Fruit fly (Drosophila melanogaster) whole organism, embryonic: ENCODE data around the gene Cchl.

Source experiments
- B-H1 ChIP-seq: fragments of 200-800 bp; sonication (Bioruptor generic); IDR thresholded peaks from 3 replicates; pipeline ENCODE4 v1.3.6; 2022; ENCODE audit warnings: missing biosample characterization, missing genetic modification characterization
- BEAF-32 ChIP-seq: fragments of 200-800 bp; sonication (Bioruptor generic); optimal IDR thresholded peaks from 3 replicates; lab custom pipeline; 2017; ENCODE audit warnings: missing biosample characterization, missing genetic modification characterization, mild to moderate bottlenecking, moderate library complexity, missing genetic modification reagents
- Bdp1 ChIP-seq: fragments of 200-800 bp; sonication (Bioruptor generic); optimal IDR thresholded peaks from 3 replicates; lab custom pipeline; 2016; ENCODE audit warnings: missing biosample characterization, missing genetic modification characterization
- Bgb ChIP-seq: fragments of 200-800 bp; sonication (Bioruptor generic); IDR thresholded peaks from 2 replicates; pipeline ENCODE4 v1.3.6; 2022; ENCODE audit warnings: missing biosample characterization, missing genetic modification characterization; ENCODE audit not compliant: partially characterized antibody
- CG1024 ChIP-seq: fragments of 200-800 bp; sonication (Bioruptor generic); IDR thresholded peaks from 2 replicates; pipeline ENCODE4 v1.3.6; 2022; ENCODE audit warnings: missing biosample characterization, missing genetic modification characterization
- CG12942 ChIP-seq: fragments of 200-800 bp; sonication (Bioruptor generic); optimal IDR thresholded peaks from 3 replicates; lab custom pipeline; 2016; ENCODE audit warnings: missing biosample characterization, missing genetic modification characterization
- CG16779 ChIP-seq: fragments of 200-800 bp; sonication (Bioruptor generic); IDR thresholded peaks from 2 replicates; pipeline ENCODE4 v1.3.6; 2022; ENCODE audit warnings: missing biosample characterization, missing genetic modification characterization
- CG17328 ChIP-seq: fragments of 200-800 bp; sonication (Bioruptor generic); IDR thresholded peaks from 2 replicates; pipeline ENCODE4 v1.3.6; 2022; ENCODE audit warnings: missing biosample characterization, missing genetic modification characterization
- CG2202 ChIP-seq: fragments of 200-800 bp; sonication (Bioruptor generic); optimal IDR thresholded peaks from 2 replicates; lab custom pipeline; 2018; ENCODE audit warnings: missing biosample characterization, mild to moderate bottlenecking, missing genetic modification characterization
- CG2712 ChIP-seq: fragments of 200-800 bp; optimal IDR thresholded peaks from 3 replicates; lab custom pipeline; 2019; ENCODE audit warnings: missing biosample characterization, mild to moderate bottlenecking, missing genetic modification characterization, moderate library complexity
- CG32767 ChIP-seq: fragments of 200-800 bp; sonication (Bioruptor generic); IDR thresholded peaks from 2 replicates; pipeline ENCODE4 v1.3.6; 2022; ENCODE audit warnings: missing biosample characterization, missing genetic modification characterization
- CG34224 ChIP-seq: fragments of 200-800 bp; sonication (Bioruptor generic); IDR thresholded peaks from 3 replicates; pipeline ENCODE4 v1.3.6; 2022; ENCODE audit warnings: missing biosample characterization, missing genetic modification characterization; ENCODE audit not compliant: partially characterized antibody
- CG6272 ChIP-seq: fragments of 200-800 bp; sonication (Bioruptor generic); IDR thresholded peaks from 2 replicates; pipeline ENCODE4 v1.3.6; 2022; ENCODE audit warnings: missing biosample characterization, missing genetic modification characterization
- CG6813 ChIP-seq: fragments of 200-800 bp; sonication (Bioruptor generic); optimal IDR thresholded peaks from 2 replicates; lab custom pipeline; 2017; ENCODE audit warnings: missing biosample characterization, missing genetic modification characterization, mild to moderate bottlenecking, moderate library complexity, missing genetic modification reagents
- CG7987 ChIP-seq: fragments of 200-800 bp; sonication (Bioruptor generic); optimal IDR thresholded peaks from 2 replicates; lab custom pipeline; 2018; ENCODE audit warnings: missing biosample characterization, mild to moderate bottlenecking, missing genetic modification characterization, moderate library complexity
- CG8089 ChIP-seq: fragments of 200-800 bp; sonication (Bioruptor generic); optimal IDR thresholded peaks from 3 replicates; lab custom pipeline; 2016; ENCODE audit warnings: missing biosample characterization, missing genetic modification characterization
- CG8478 ChIP-seq: fragments of >200 bp; optimal IDR thresholded peaks from 2 replicates; lab custom pipeline; 2018
- CG9727 ChIP-seq: fragments of 200-800 bp; sonication (Bioruptor generic); optimal IDR thresholded peaks from 3 replicates; lab custom pipeline; 2017; ENCODE audit warnings: missing biosample characterization, mild to moderate bottlenecking, missing genetic modification characterization
- CG9876 ChIP-seq: fragments of 200-800 bp; sonication (Bioruptor generic); optimal IDR thresholded peaks from 2 replicates; lab custom pipeline; 2016; ENCODE audit warnings: missing biosample characterization, missing genetic modification characterization
- Dip2 ChIP-seq: fragments of 200-800 bp; sonication (Bioruptor generic); IDR thresholded peaks from 2 replicates; pipeline ENCODE4 v1.3.6; 2022; ENCODE audit warnings: missing biosample characterization, missing genetic modification characterization
- Doc3 ChIP-seq: fragments of 200-800 bp; sonication (Bioruptor generic); IDR thresholded peaks from 3 replicates; pipeline ENCODE4 v1.3.6; 2022; ENCODE audit warnings: missing biosample characterization, missing genetic modification characterization; ENCODE audit not compliant: partially characterized antibody
- HLHmδ ChIP-seq: fragments of 200-800 bp; sonication (Bioruptor generic); optimal IDR thresholded peaks from 2 replicates; lab custom pipeline; 2018; ENCODE audit warnings: missing biosample characterization, mild to moderate bottlenecking, missing genetic modification characterization, moderate library complexity
- Lim3 ChIP-seq: fragments of 200-800 bp; sonication (Bioruptor generic); IDR thresholded peaks from 2 replicates; pipeline ENCODE4 v1.3.6; 2022; ENCODE audit warnings: missing biosample characterization, missing genetic modification characterization
- Optix ChIP-seq: fragments of 200-800 bp; sonication (Bioruptor generic); IDR thresholded peaks from 3 replicates; pipeline ENCODE4 v1.3.6; 2022; ENCODE audit warnings: missing biosample characterization, missing genetic modification characterization
- Scr ChIP-seq: fragments of 200-800 bp; sonication (Bioruptor generic); IDR thresholded peaks from 2 replicates; pipeline ENCODE4 v1.3.6; 2022; ENCODE audit warnings: missing biosample characterization, missing genetic modification characterization; ENCODE audit not compliant: partially characterized antibody
- Six4 ChIP-seq: fragments of 200-800 bp; sonication (Bioruptor generic); optimal IDR thresholded peaks from 2 replicates; lab custom pipeline; 2016; ENCODE audit warnings: missing biosample characterization, missing genetic modification characterization
- Sox102F ChIP-seq: fragments of 200-800 bp; sonication (Bioruptor generic); optimal IDR thresholded peaks from 2 replicates; lab custom pipeline; 2018; ENCODE audit warnings: missing biosample characterization, mild to moderate bottlenecking, missing genetic modification characterization, moderate library complexity
- cg ChIP-seq: fragments of 200-800 bp; sonication (Bioruptor generic); optimal IDR thresholded peaks from 3 replicates; lab custom pipeline; 2019; ENCODE audit warnings: missing biosample characterization, mild to moderate bottlenecking, missing genetic modification characterization, moderate library complexity
- chinmo ChIP-seq: fragments of 200-800 bp; sonication (Bioruptor generic); IDR thresholded peaks from 4 replicates; pipeline ENCODE4 v1.3.6; 2022; ENCODE audit warnings: missing biosample characterization, missing genetic modification characterization; ENCODE audit not compliant: partially characterized antibody
- en ChIP-seq: fragments of 200-800 bp; sonication (Bioruptor generic); optimal IDR thresholded peaks from 2 replicates; lab custom pipeline; 2016; ENCODE audit warnings: missing biosample characterization, missing genetic modification characterization
- exex ChIP-seq: fragments of 200-800 bp; sonication (Bioruptor generic); optimal IDR thresholded peaks from 4 replicates; lab custom pipeline; 2018; ENCODE audit warnings: missing biosample characterization, mild to moderate bottlenecking, missing genetic modification characterization, moderate library complexity
- eyg ChIP-seq: fragments of 200-800 bp; sonication (Bioruptor generic); optimal IDR thresholded peaks from 3 replicates; lab custom pipeline; 2016; ENCODE audit warnings: missing biosample characterization, missing genetic modification characterization
- fd3F ChIP-seq: fragments of 200-800 bp; sonication (Bioruptor generic); optimal IDR thresholded peaks from 2 replicates; lab custom pipeline; 2018; ENCODE audit warnings: missing biosample characterization, mild to moderate bottlenecking, missing genetic modification characterization, moderate library complexity
- gce ChIP-seq: fragments of 200-800 bp; sonication (Bioruptor generic); IDR thresholded peaks from 3 replicates; pipeline ENCODE4 v1.3.6; 2022; ENCODE audit warnings: missing biosample characterization, missing genetic modification characterization
- grn ChIP-seq: fragments of 200-800 bp; sonication (Bioruptor generic); optimal IDR thresholded peaks from 3 replicates; lab custom pipeline; 2017; ENCODE audit warnings: missing biosample characterization, missing genetic modification characterization
- gro ChIP-seq: fragments of 200-800 bp; sonication (Bioruptor generic); optimal IDR thresholded peaks from 2 replicates; lab custom pipeline; 2016; ENCODE audit warnings: missing biosample characterization, missing genetic modification characterization
- h ChIP-seq: fragments of >200 bp; optimal IDR thresholded peaks from 2 replicates; lab custom pipeline; 2017
- hkb ChIP-seq, 2 experiments: fragments of 200-800 bp in 1 of 2; fragments of >200 bp in 1 of 2; sonication (Bioruptor generic) in 1 of 2; IDR thresholded peaks in 1 of 2; optimal IDR thresholded peaks in 1 of 2; 2 replicates each; pipeline versions ENCODE4 v1.3.6 to Lab custom; 2017 to 2022; ENCODE audit warnings: missing biosample characterization in 1 of 2, missing genetic modification characterization in 1 of 2
- jigr1 ChIP-seq: fragments of 200-800 bp; sonication (Bioruptor generic); IDR thresholded peaks from 3 replicates; pipeline ENCODE4 v1.3.6; 2022; ENCODE audit warnings: missing biosample characterization, missing genetic modification characterization
- lbe ChIP-seq: fragments of 200-800 bp; sonication (Bioruptor generic); optimal IDR thresholded peaks from 2 replicates; lab custom pipeline; 2016; ENCODE audit warnings: missing biosample characterization, mild to moderate bottlenecking, missing genetic modification characterization
- mam ChIP-seq: fragments of 200-800 bp; sonication (Bioruptor generic); optimal IDR thresholded peaks from 3 replicates; lab custom pipeline; 2016; ENCODE audit warnings: missing biosample characterization, missing genetic modification characterization
- oc ChIP-seq: fragments of 200-800 bp; sonication (Bioruptor generic); optimal IDR thresholded peaks from 2 replicates; lab custom pipeline; 2018; ENCODE audit warnings: missing biosample characterization, mild to moderate bottlenecking, missing genetic modification characterization, moderate library complexity
- pan ChIP-seq, 4 experiments: fragments of >200 bp in 3 of 4; fragments of 200-800 bp in 1 of 4; sonication (Bioruptor generic) in 1 of 4; optimal IDR thresholded peaks in 3 of 4; IDR thresholded peaks in 1 of 4; 2 replicates each; pipeline versions ENCODE4 v1.3.6 to Lab custom; 2017 to 2022; ENCODE audit warnings: missing biosample characterization in 2 of 4, missing genetic modification characterization in 2 of 4, mixed read lengths in 1 of 4
- peb ChIP-seq: fragments of 200-800 bp; sonication (Bioruptor generic); IDR thresholded peaks from 2 replicates; pipeline ENCODE4 v1.3.6; 2022; ENCODE audit warnings: missing biosample characterization, missing genetic modification characterization
- row ChIP-seq: fragments of 200-800 bp; sonication (Bioruptor generic); IDR thresholded peaks from 3 replicates; pipeline ENCODE4 v1.3.6; 2022; ENCODE audit warnings: missing biosample characterization, missing genetic modification characterization
- sd ChIP-seq: fragments of 200-800 bp; sonication (Bioruptor generic); optimal IDR thresholded peaks from 3 replicates; lab custom pipeline; 2018; ENCODE audit warnings: missing biosample characterization, mild to moderate bottlenecking, missing genetic modification characterization, moderate library complexity
- slp2 ChIP-seq: fragments of 200-800 bp; sonication (Bioruptor generic); optimal IDR thresholded peaks from 2 replicates; lab custom pipeline; 2016; ENCODE audit warnings: missing biosample characterization, missing genetic modification characterization
- so ChIP-seq: fragments of 200-800 bp; sonication (Bioruptor generic); IDR thresholded peaks from 3 replicates; pipeline ENCODE4 v1.3.6; 2022; ENCODE audit warnings: missing biosample characterization, missing genetic modification characterization
- tna ChIP-seq: fragments of 200-800 bp; sonication (Bioruptor generic); IDR thresholded peaks from 2 replicates; pipeline ENCODE4 v1.3.6; 2022; ENCODE audit warnings: missing biosample characterization, missing genetic modification characterization; ENCODE audit not compliant: partially characterized antibody
- vvl ChIP-seq: fragments of 200-800 bp; sonication (Bioruptor generic); IDR thresholded peaks from 2 replicates; pipeline ENCODE4 v1.3.6; 2022; ENCODE audit warnings: missing biosample characterization, missing genetic modification characterization
- z ChIP-seq: fragments of 200-800 bp; sonication (Bioruptor generic); IDR thresholded peaks from 3 replicates; pipeline ENCODE4 v1.3.6; 2022; ENCODE audit warnings: missing biosample characterization, missing genetic modification characterization

Gene Cchl

dm6 chr3R:22039480-22039879 lies 12.2 kb upstream of the Cchl start (continued):
- TF ChIP-seq hkb (optimal IDR thresholded peaks at IDR 0.05; lab: Kevin White, UChicago) (no peak), hkb (GFP tag; IDR thresholded peaks at IDR 0.05; lab: Robert Waterston, UW) (peak; percentile 83), CG2202 (tag; lab: Kevin White, UChicago) (peak; percentile 11), CG9876 (GFP tag; lab: Kevin White, UChicago) (no peak), cg (GFP tag; lab: Kevin White, UChicago) (peak; percentile 55), CG8089 (GFP tag; lab: Kevin White, UChicago) (no peak), so (GFP tag; lab: Robert Waterston, UW) (peak; percentile 69; the same call in 1 of the 3 replicates), Sox102F (GFP tag; lab: Kevin White, UChicago) (no peak), CG2712 (tag; lab: Kevin White, UChicago) (peak; percentile 63), CG1024 (GFP tag; lab: Robert Waterston, UW) (peak; percentile 47; the same call in 1 of the 2 replicates), gce (no peak), CG7987 (GFP tag; lab: Kevin White, UChicago) (no peak), Scr (GFP tag; lab: Robert Waterston, UW) (no peak), Six4 (GFP tag; lab: Kevin White, UChicago) (no peak), exex (tag; lab: Kevin White, UChicago) (no peak), B-H1 (GFP tag; lab: Robert Waterston, UW) (peak; percentile 42; the same call in 1 of the 3 replicates), vvl (GFP tag; lab: Robert Waterston, UW) (peak; percentile 89), CG16779 (GFP tag; lab: Robert Waterston, UW) (no peak), eyg (GFP tag; lab: Kevin White, UChicago) (no peak), z (GFP tag; lab: Robert Waterston, UW) (no peak), slp2 (GFP tag; lab: Kevin White, UChicago) (no peak), oc (tag; lab: Kevin White, UChicago) (peak; percentile 52), mam (GFP tag; lab: Kevin White, UChicago) (no peak), CG9727 (GFP tag; lab: Kevin White, UChicago) (peak; percentile 26), tna (GFP tag; lab: Robert Waterston, UW) (no peak), Dip2 (GFP tag; lab: Robert Waterston, UW) (no peak), sd (no peak), row (GFP tag; lab: Robert Waterston, UW) (peak; percentile 78), CG34224 (GFP tag; lab: Robert Waterston, UW) (no peak), CG17328 (GFP tag; lab: Robert Waterston, UW) (peak; percentile 78), CG6813 (no peak), en (GFP tag; lab: Kevin White, UChicago) (no peak), Bdp1 (GFP tag; lab: Kevin White, UChicago) (peak; percentile 13), Optix (GFP tag; lab: Robert Waterston, UW) (peak; percentile 69; the same call in 2 of the 3 replicates), grn (no peak), CG32767 (GFP tag; lab: Robert Waterston, UW) (peak; percentile 65), fd3F (GFP tag; lab: Kevin White, UChicago) (no peak), HLHmδ (GFP tag; lab: Kevin White, UChicago) (no peak), CG6272 (GFP tag; lab: Robert Waterston, UW) (0 out of 2 replicates have a peak, but pooled peaks have one; percentile 6), jigr1 (GFP tag; lab: Robert Waterston, UW) (no peak), CG8478 (lab: Kevin White, UChicago) (no peak), Doc3 (no peak), peb (0 out of 2 replicates have a peak, but pooled peaks have one; percentile 27), CG12942 (GFP tag; lab: Kevin White, UChicago) (peak; percentile 25), BEAF-32 (no peak), lbe (GFP tag; lab: Kevin White, UChicago) (no peak), Lim3 (GFP tag; lab: Robert Waterston, UW) (no peak), chinmo (no peak), gro (no peak), h (lab: Kevin White, UChicago) (no peak), Bgb (GFP tag; lab: Robert Waterston, UW) (no peak), pan (optimal IDR thresholded peaks at IDR 0.05; lab: Kevin White, UChicago) (no peak), pan (GFP tag; optimal IDR thresholded peaks at IDR 0.05 in 1 of 2, IDR thresholded peaks at IDR 0.05 in 1 of 2) (peak in 1 of 2 experiments; percentile 79)
